Worm (Caenorhabditis elegans): Measurements from ENCODE around the gene T02G5.14.

DNA sequence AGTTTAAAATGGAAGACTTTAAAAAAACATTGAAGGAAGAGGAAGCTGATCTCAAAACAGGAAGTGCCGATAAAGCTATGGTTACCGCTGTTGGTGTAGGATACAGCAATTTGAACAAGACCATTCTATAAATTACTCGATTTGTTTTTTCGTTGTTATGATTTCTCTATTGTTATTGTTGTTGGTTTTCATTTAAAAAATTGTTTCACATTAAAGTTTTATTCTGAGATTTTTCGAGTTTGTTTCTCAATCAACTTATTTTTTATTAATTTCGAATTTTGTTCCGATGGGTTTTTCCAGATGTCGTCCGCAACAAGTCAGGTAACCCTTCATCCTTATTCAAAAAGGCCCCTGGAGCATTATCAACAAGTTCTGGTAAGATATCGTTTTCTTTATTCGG lies 32.3 kb upstream of the T02G5.14 start, which contains the start of gene ZK1127.12:
- TF ChIP-seq nhr-28 (tag; optimal IDR thresholded peaks at IDR 0.05) (no peak), nhr-237 (tag; optimal IDR thresholded peaks at IDR 0.05) (no peak), R02D3.7 (tag; optimal IDR thresholded peaks at IDR 0.05) (no peak), jun-1 (tag; optimal IDR thresholded peaks at IDR 0.05) (no peak), fkh-10 (GFP tag; optimal IDR thresholded peaks at IDR 0.05) (no peak), mdl-1 (tag; optimal IDR thresholded peaks at IDR 0.05) (no peak), egl-27 (tag; optimal IDR thresholded peaks at IDR 0.05) (no peak), nhr-25 (tag; optimal IDR thresholded peaks at IDR 0.05) (no peak), nhr-77 (tag; optimal IDR thresholded peaks at IDR 0.05) (no peak), ceh-16 (tag; optimal IDR thresholded peaks at IDR 0.05) (no peak), ceh-82 (tag; optimal IDR thresholded peaks at IDR 0.05) (no peak), zag-1 (tag; optimal IDR thresholded peaks at IDR 0.05) (no peak), mml-1 (tag; optimal IDR thresholded peaks at IDR 0.05) (no peak)
